Worm (Caenorhabditis elegans) whole organism, L2 larva: Measurements from ENCODE around the gene F59E12.8.

Experiments
- C34F6.9 ChIP-seq: fragments of 150-350 bp; optimal IDR thresholded peaks from 2 replicates; lab custom pipeline; 2014; ENCODE audit warnings: missing biosample characterization, missing genetic modification characterization
- F13H6.1 ChIP-seq: sonication (generic microtip); optimal IDR thresholded peaks from 2 replicates; lab custom pipeline; 2016; ENCODE audit warnings: missing genetic modification characterization, missing compliant biosample characterization
- R02D3.7 ChIP-seq: fragments of 150-350 bp; optimal IDR thresholded peaks from 2 replicates; lab custom pipeline; 2014; ENCODE audit warnings: missing biosample characterization, missing genetic modification characterization
- Y55F3AM.14 ChIP-seq: fragments of 200-800 bp; sonication (Bioruptor generic); optimal IDR thresholded peaks from 2 replicates; lab custom pipeline; 2018; ENCODE audit warnings: mild to moderate bottlenecking, missing genetic modification characterization, missing compliant biosample characterization
- ZK546.5 ChIP-seq: sonication (generic microtip); optimal IDR thresholded peaks from 2 replicates; lab custom pipeline; 2017; ENCODE audit warnings: missing biosample characterization, missing genetic modification characterization
- alr-1 ChIP-seq: fragments of 150-350 bp; optimal IDR thresholded peaks from 2 replicates; lab custom pipeline; 2014; ENCODE audit warnings: missing biosample characterization, missing genetic modification characterization
- aly-2 ChIP-seq: fragments of 150-350 bp; optimal IDR thresholded peaks from 2 replicates; lab custom pipeline; 2014; ENCODE audit warnings: missing biosample characterization, missing genetic modification characterization
- ama-1 ChIP-seq: fragments of 150-350 bp; optimal IDR thresholded peaks from 2 replicates; lab custom pipeline; 2018; ENCODE audit warnings: inconsistent platforms
- blmp-1 ChIP-seq: sonication (generic microtip); optimal IDR thresholded peaks from 2 replicates; lab custom pipeline; 2017; ENCODE audit warnings: missing genetic modification characterization, mild to moderate bottlenecking, missing compliant biosample characterization, antibody characterized with exemption, moderate library complexity; ENCODE audit not compliant: insufficient read depth
- ceh-16 ChIP-seq: fragments of 150-350 bp; optimal IDR thresholded peaks from 2 replicates; lab custom pipeline; 2014; ENCODE audit warnings: missing biosample characterization, missing genetic modification characterization
- ceh-82 ChIP-seq: fragments of 150-350 bp; optimal IDR thresholded peaks from 2 replicates; lab custom pipeline; 2014; ENCODE audit warnings: missing biosample characterization, missing genetic modification characterization
- crh-2 ChIP-seq: sonication (generic microtip); optimal IDR thresholded peaks from 2 replicates; lab custom pipeline; 2017; ENCODE audit warnings: missing biosample characterization, missing genetic modification characterization
- dmd-4 ChIP-seq: sonication (generic microtip); optimal IDR thresholded peaks from 2 replicates; lab custom pipeline; 2017; ENCODE audit warnings: missing biosample characterization, missing genetic modification characterization
- egl-27 ChIP-seq: sonication (generic microtip); optimal IDR thresholded peaks from 3 replicates; lab custom pipeline; 2017; ENCODE audit warnings: missing biosample characterization, missing genetic modification reagents, missing genetic modification characterization
- elt-1 ChIP-seq: fragments of 150-350 bp; optimal IDR thresholded peaks from 2 replicates; lab custom pipeline; 2014; ENCODE audit warnings: missing biosample characterization, missing genetic modification characterization
- elt-3 ChIP-seq: sonication (generic microtip); optimal IDR thresholded peaks from 2 replicates; lab custom pipeline; 2017; ENCODE audit warnings: missing biosample characterization, missing genetic modification characterization
- fos-1 ChIP-seq: fragments of 150-350 bp; optimal IDR thresholded peaks from 2 replicates; lab custom pipeline; 2014; ENCODE audit warnings: missing biosample characterization, missing genetic modification characterization
- gmeb-1 ChIP-seq: fragments of 150-350 bp; optimal IDR thresholded peaks from 2 replicates; lab custom pipeline; 2014; ENCODE audit warnings: missing biosample characterization, missing genetic modification characterization
- lin-11 ChIP-seq: fragments of 150-350 bp; sonication (generic microtip); optimal IDR thresholded peaks from 2 replicates; lab custom pipeline; 2014; ENCODE audit warnings: missing biosample characterization, missing genetic modification characterization, inconsistent platforms, mixed read lengths
- lin-13 ChIP-seq: fragments of 150-350 bp; optimal IDR thresholded peaks from 2 replicates; lab custom pipeline; 2014; ENCODE audit warnings: missing biosample characterization, missing genetic modification reagents, missing genetic modification characterization
- lin-39 ChIP-seq: fragments of 150-350 bp; optimal IDR thresholded peaks from 2 replicates; lab custom pipeline; 2014; ENCODE audit warnings: missing biosample characterization, missing genetic modification reagents, missing genetic modification characterization
- lsy-2 ChIP-seq, 2 experiments: fragments of 150-350 bp in 1 of 2; sonication (generic microtip) in 1 of 2; optimal IDR thresholded peaks; 2 replicates each; lab custom pipeline; 2014 to 2017; ENCODE audit warnings: missing biosample characterization in 2 of 2, missing genetic modification characterization in 2 of 2
- mab-5 ChIP-seq: fragments of 150-350 bp; optimal IDR thresholded peaks from 2 replicates; lab custom pipeline; 2014; ENCODE audit warnings: missing biosample characterization, missing genetic modification characterization
- mbf-1 ChIP-seq: sonication (generic microtip); optimal IDR thresholded peaks from 2 replicates; lab custom pipeline; 2017; ENCODE audit warnings: missing biosample characterization, missing genetic modification characterization
- mdl-1 ChIP-seq, 2 experiments: fragments of 150-350 bp in 1 of 2; sonication (generic microtip) in 1 of 2; optimal IDR thresholded peaks; 2 replicates each; lab custom pipeline; 2017; ENCODE audit warnings: missing biosample characterization in 2 of 2, missing genetic modification characterization in 2 of 2
- nhr-10 ChIP-seq: sonication (generic microtip); optimal IDR thresholded peaks from 2 replicates; lab custom pipeline; 2017; ENCODE audit warnings: missing biosample characterization, missing genetic modification characterization
- nhr-11 ChIP-seq: fragments of 150-350 bp; optimal IDR thresholded peaks from 2 replicates; lab custom pipeline; 2014; ENCODE audit warnings: missing biosample characterization, missing genetic modification characterization
- nhr-12 ChIP-seq: fragments of 150-350 bp; optimal IDR thresholded peaks from 2 replicates; lab custom pipeline; 2014; ENCODE audit warnings: missing biosample characterization, missing genetic modification characterization
- nhr-129 ChIP-seq: fragments of 150-350 bp; optimal IDR thresholded peaks from 2 replicates; lab custom pipeline; 2014; ENCODE audit warnings: missing biosample characterization, missing genetic modification characterization
- nhr-21 ChIP-seq: fragments of 150-350 bp; optimal IDR thresholded peaks from 2 replicates; lab custom pipeline; 2014; ENCODE audit warnings: missing biosample characterization, missing genetic modification characterization
- nhr-23 ChIP-seq: fragments of 150-350 bp; optimal IDR thresholded peaks from 2 replicates; lab custom pipeline; 2014; ENCODE audit warnings: missing biosample characterization, missing genetic modification reagents, missing genetic modification characterization
- nhr-237 ChIP-seq: fragments of 150-350 bp; optimal IDR thresholded peaks from 2 replicates; lab custom pipeline; 2014; ENCODE audit warnings: missing biosample characterization, missing genetic modification characterization
- nhr-25 ChIP-seq: fragments of 150-350 bp; sonication (generic microtip); optimal IDR thresholded peaks from 3 replicates; lab custom pipeline; 2014; ENCODE audit warnings: missing biosample characterization, missing genetic modification characterization
- nhr-6 ChIP-seq: fragments of 150-350 bp; optimal IDR thresholded peaks from 2 replicates; lab custom pipeline; 2014; ENCODE audit warnings: missing biosample characterization, missing genetic modification characterization
- nhr-77 ChIP-seq: fragments of 150-350 bp; optimal IDR thresholded peaks from 2 replicates; lab custom pipeline; 2014; ENCODE audit warnings: missing biosample characterization, missing genetic modification characterization
- peb-1 ChIP-seq: fragments of 150-350 bp; optimal IDR thresholded peaks from 2 replicates; lab custom pipeline; 2014; ENCODE audit warnings: missing biosample characterization, missing genetic modification characterization
- sem-4 ChIP-seq: fragments of 150-350 bp; optimal IDR thresholded peaks from 2 replicates; lab custom pipeline; 2014; ENCODE audit warnings: missing biosample characterization, missing genetic modification reagents, missing genetic modification characterization
- skn-1 ChIP-seq: sonication (generic microtip); optimal IDR thresholded peaks from 2 replicates; lab custom pipeline; 2017; ENCODE audit warnings: missing biosample characterization, missing genetic modification characterization
- sma-3 ChIP-seq: sonication (generic microtip); optimal IDR thresholded peaks from 2 replicates; lab custom pipeline; 2016; ENCODE audit warnings: missing genetic modification reagents, missing genetic modification characterization, missing compliant biosample characterization
- sma-9 ChIP-seq, 2 experiments: fragments of 150-350 bp in 1 of 2; sonication (generic microtip) in 1 of 2; optimal IDR thresholded peaks; 2 replicates each; lab custom pipeline; 2014 to 2016; ENCODE audit warnings: missing genetic modification characterization in 2 of 2, mild to moderate bottlenecking in 1 of 2, missing biosample characterization in 1 of 2, missing compliant biosample characterization in 1 of 2, missing genetic modification reagents in 1 of 2, moderate library complexity in 1 of 2
- snpc-4 ChIP-seq: fragments of 150-350 bp; optimal IDR thresholded peaks from 2 replicates; lab custom pipeline; 2014; ENCODE audit warnings: missing biosample characterization, missing genetic modification characterization
- unc-39 ChIP-seq: fragments of 150-350 bp; optimal IDR thresholded peaks from 2 replicates; lab custom pipeline; 2014; ENCODE audit warnings: missing biosample characterization, missing genetic modification characterization
- unc-55 ChIP-seq: fragments of 150-350 bp; sonication (generic microtip); optimal IDR thresholded peaks from 3 replicates; lab custom pipeline; 2014; ENCODE audit warnings: missing biosample characterization, missing genetic modification reagents, missing genetic modification characterization
- unc-62 ChIP-seq: fragments of 150-350 bp; optimal IDR thresholded peaks from 2 replicates; lab custom pipeline; 2014; ENCODE audit warnings: missing biosample characterization, missing genetic modification reagents, missing genetic modification characterization
- zag-1 ChIP-seq: fragments of 150-350 bp; optimal IDR thresholded peaks from 2 replicates; lab custom pipeline; 2014; ENCODE audit warnings: missing biosample characterization, missing genetic modification characterization
- ztf-1 ChIP-seq: fragments of 200-800 bp; sonication (Bioruptor generic); conservative IDR thresholded peaks from 2 replicates; pipeline ENCODE4 v1.3.6; 2022; ENCODE audit warnings: missing genetic modification characterization, missing compliant biosample characterization
- ztf-11 ChIP-seq: sonication (generic microtip); optimal IDR thresholded peaks from 2 replicates; lab custom pipeline; 2017; ENCODE audit warnings: missing biosample characterization, missing genetic modification characterization
- ztf-4 ChIP-seq: fragments of 150-350 bp; optimal IDR thresholded peaks from 2 replicates; lab custom pipeline; 2014; ENCODE audit warnings: missing biosample characterization, missing genetic modification characterization

F59E12.8 gene

DNA sequence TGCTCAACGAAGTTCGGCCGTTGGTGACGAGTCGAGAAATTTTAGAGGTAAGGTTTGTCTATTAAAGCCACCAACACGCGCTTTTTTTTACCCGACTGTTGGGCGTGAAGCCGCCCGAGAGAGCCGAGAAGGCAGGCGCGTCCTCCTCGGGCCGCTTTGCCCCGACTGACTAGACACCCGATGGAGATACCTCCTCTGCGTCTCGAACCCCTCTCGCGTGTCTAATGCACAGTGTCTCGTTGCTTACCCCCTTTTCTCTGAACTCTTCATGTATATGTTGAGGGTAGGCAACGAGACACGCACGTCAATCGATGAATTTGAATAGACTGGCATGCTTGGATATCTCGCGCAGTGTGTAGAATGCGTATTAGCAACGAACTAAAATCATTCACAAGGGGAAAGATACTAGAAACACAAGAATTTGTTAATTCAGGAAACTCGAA lies 25.0 kb upstream of the F59E12.8 start (continued):
- TF ChIP-seq blmp-1 (tag; lab: Kevin White, UChicago) (peak; percentile 15), ZK546.5 (tag; lab: Kevin White, UChicago) (no peak), lsy-2 (tag; optimal IDR thresholded peaks at IDR 0.05; lab: Kevin White, UChicago) (peak; percentile 74 to 86), snpc-4 (tag; lab: Kevin White, UChicago) (peak; percentile 66), lin-39 (tag; lab: Kevin White, UChicago) (peak; percentile 58), skn-1 (tag; lab: Kevin White, UChicago) (no peak), ceh-82 (tag; lab: Kevin White, UChicago) (peak; percentile 80), unc-39 (tag; lab: Kevin White, UChicago) (no peak), mdl-1 (tag; optimal IDR thresholded peaks at IDR 0.05; lab: Kevin White, UChicago) (peak; percentile 57 to 79)
- TF ChIP-seq, all 48 proteins: peak for 30

DNA sequence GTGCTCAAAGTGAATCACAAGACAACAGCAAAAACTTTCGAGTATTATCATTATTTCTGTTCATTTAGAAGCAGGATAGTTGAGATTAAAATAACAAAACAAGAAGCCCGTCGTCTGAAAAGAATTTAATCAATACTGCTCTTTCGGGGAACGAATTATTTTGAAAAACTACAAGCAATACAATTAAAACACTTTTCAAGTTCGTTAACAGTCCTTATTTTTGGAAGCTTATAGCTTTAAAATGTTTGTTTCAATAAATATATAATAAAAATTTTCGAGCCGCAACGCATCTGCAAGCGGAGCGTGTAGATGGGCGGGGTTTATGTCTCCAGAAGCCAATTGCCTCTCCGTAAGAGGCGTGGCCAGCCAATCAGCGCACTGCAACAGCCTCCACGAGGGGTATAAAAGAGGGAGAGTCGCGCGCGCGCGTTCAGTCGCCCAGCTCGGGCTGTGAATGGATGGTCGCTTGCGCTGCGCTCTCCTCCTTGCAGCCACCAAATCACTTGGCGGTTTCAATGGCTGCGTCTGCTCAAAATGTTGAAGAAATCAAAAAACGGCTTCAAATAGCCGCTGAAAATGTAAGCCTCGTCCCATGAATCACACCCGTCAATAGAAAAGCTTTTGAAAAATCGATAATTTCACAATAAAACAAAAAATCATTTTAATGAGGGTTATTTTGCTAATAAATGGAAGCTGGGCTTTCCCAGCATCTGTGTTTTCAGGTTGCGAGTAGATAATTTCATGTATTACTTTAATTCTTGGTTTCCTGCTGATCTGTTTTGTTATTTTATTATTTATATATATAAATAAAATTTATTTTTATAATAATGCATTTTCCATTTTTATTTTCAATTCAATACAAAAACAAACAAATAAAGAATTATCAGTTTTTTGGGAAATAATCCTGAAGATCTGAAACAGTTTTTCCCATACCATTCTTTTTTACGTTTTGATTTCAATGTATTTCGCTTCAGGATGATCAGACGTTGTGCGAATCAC lies 24.3 kb upstream of the F59E12.8 start, which contains the start of the genes ift-43 and mdt-26:
ift-43 (minus strand) TSS at position 51 of the 999 bp plus-strand sequence.
mdt-26 (plus strand) TSS at position 446 of the 999 bp plus-strand sequence.
- TF ChIP-seq C34F6.9 (tag; lab: Kevin White, UChicago) (peak; percentile 50), sma-3 (GFP tag; lab: Kevin White, UChicago) (peak; percentile 81), dmd-4 (tag; lab: Kevin White, UChicago) (no peak), nhr-129 (peak; percentile 62), ama-1 (peak; percentile 100), nhr-21 (tag; lab: Kevin White, UChicago) (peak; percentile 78), snpc-4 (tag; lab: Kevin White, UChicago) (no peak), unc-39 (tag; lab: Kevin White, UChicago) (peak; percentile 8), unc-55 (peak; percentile 78), nhr-6 (tag; lab: Kevin White, UChicago) (peak; percentile 68), ztf-4 (tag; lab: Kevin White, UChicago) (peak; percentile 73), lin-13 (GFP tag; lab: Kevin White, UChicago) (peak; percentile 81), gmeb-1 (tag; lab: Kevin White, UChicago) (peak; percentile 57), ceh-16 (tag; lab: Kevin White, UChicago) (peak; percentile 81), R02D3.7 (no peak), fos-1 (tag; lab: Kevin White, UChicago) (peak; percentile 53), skn-1 (tag; lab: Kevin White, UChicago) (no peak), zag-1 (tag; lab: Kevin White, UChicago) (peak; percentile 61), nhr-25 (peak; percentile 51), mbf-1 (tag; lab: Kevin White, UChicago) (no peak), nhr-11 (tag; lab: Kevin White, UChicago) (no peak), nhr-12 (tag; lab: Kevin White, UChicago) (no peak), lin-39 (tag; lab: Kevin White, UChicago) (no peak), F13H6.1 (tag; lab: Kevin White, UChicago) (peak; percentile 85), lin-11 (tag; lab: Kevin White, UChicago) (peak; percentile 89), mdl-1 (tag; optimal IDR thresholded peaks at IDR 0.05; lab: Kevin White, UChicago) (peak; percentile 57 to 73), crh-2 (tag; lab: Kevin White, UChicago) (peak; percentile 80), sem-4 (tag; lab: Kevin White, UChicago) (peak; percentile 67), blmp-1 (tag; lab: Kevin White, UChicago) (peak; percentile 20), mab-5 (peak; percentile 34), elt-1 (tag; lab: Kevin White, UChicago) (no peak), nhr-10 (tag; lab: Kevin White, UChicago) (peak; percentile 72), unc-62 (GFP tag; lab: Kevin White, UChicago) (no peak), egl-27 (tag; lab: Kevin White, UChicago) (peak; percentile 81), alr-1 (tag; lab: Kevin White, UChicago) (no peak), ztf-11 (no peak), nhr-77 (tag; lab: Kevin White, UChicago) (no peak), Y55F3AM.14 (GFP tag; lab: Kevin White, UChicago) (peak; percentile 6), peb-1 (tag; lab: Kevin White, UChicago) (no peak), ztf-1 (no peak), ceh-82 (tag; lab: Kevin White, UChicago) (peak; percentile 9), nhr-23 (no peak), nhr-237 (peak; percentile 54), elt-3 (tag; lab: Kevin White, UChicago) (no peak), sma-9 (GFP tag; optimal IDR thresholded peaks at IDR 0.05; lab: Kevin White, UChicago) (peak; percentile 75), sma-9 (tag; optimal IDR thresholded peaks at IDR 0.05; lab: Kevin White, UChicago) (no peak), ZK546.5 (tag; lab: Kevin White, UChicago) (peak; percentile 3), lsy-2 (tag; optimal IDR thresholded peaks at IDR 0.05; lab: Kevin White, UChicago) (peak; percentile 78 to 88), aly-2 (tag; lab: Kevin White, UChicago) (no peak)
